Worm (Caenorhabditis elegans): ENCODE results near the gene Y43F8B.11.

The Y43F8B.11 gene

ce11 chrV:19430351-19430913, 40.1 kb upstream of the Y43F8B.11 start:
- TF ChIP-seq C38D4.7 (GFP tag; optimal IDR thresholded peaks at IDR 0.05) (peak; percentile 45), gmeb-2 (tag; optimal IDR thresholded peaks at IDR 0.05) (peak; percentile 23), pat-9 (tag; optimal IDR thresholded peaks at IDR 0.05) (no peak), hlh-30 (tag; optimal IDR thresholded peaks at IDR 0.05; ENCODE audit: insufficient read depth) (peak; percentile 7), C08G9.2 (tag; optimal IDR thresholded peaks at IDR 0.05) (peak; percentile 21)

- TF ChIP-seq ceh-9 (tag; optimal IDR thresholded peaks at IDR 0.05), result no peak
- no peak for TF ChIP-seq npax-4 (tag; optimal IDR thresholded peaks at IDR 0.05)
- no peak for TF ChIP-seq sdc-2 (tag; optimal IDR thresholded peaks at IDR 0.05)
These were observed 39.4 kb upstream of the Y43F8B.11 start, which contains the start of gene srw-85 for ce11 chrV:19431036-19431435. srw-85 (minus strand) TSS chrV:19431136.

- TF ChIP-seq ttx-3 (tag; optimal IDR thresholded peaks at IDR 0.05) (no peak), T23F11.4 (GFP tag; optimal IDR thresholded peaks at IDR 0.05) (no peak), nhr-232 (tag; optimal IDR thresholded peaks at IDR 0.05) (no peak), hlh-6 (tag; optimal IDR thresholded peaks at IDR 0.05) (no peak)
These were observed 38.5 kb upstream of the Y43F8B.11 start for ce11 chrV:19432030-19432429.

ce11 chrV:19432972-19433371, 37.5 kb upstream of the Y43F8B.11 start, which contains the start of gene C25F9.11:
C25F9.11 (minus strand) TSS chrV:19433072.
- TF ChIP-seq mec-3 (tag; optimal IDR thresholded peaks at IDR 0.05; ENCODE audit: borderline replicate concordance) (no peak), che-1 (tag; optimal IDR thresholded peaks at IDR 0.05) (no peak), K09A11.1 (tag; optimal IDR thresholded peaks at IDR 0.05; ENCODE audit: insufficient read depth) (no peak), ceh-24 (tag; optimal IDR thresholded peaks at IDR 0.05) (no peak), ceh-34 (tag; optimal IDR thresholded peaks at IDR 0.05) (no peak), ceh-18 (tag; optimal IDR thresholded peaks at IDR 0.05) (no peak), ceh-2 (tag; optimal IDR thresholded peaks at IDR 0.05) (no peak), tbx-2 (tag; optimal IDR thresholded peaks at IDR 0.05) (no peak), fkh-6 (tag; optimal IDR thresholded peaks at IDR 0.05) (no peak), ztf-16 (tag; optimal IDR thresholded peaks at IDR 0.05) (no peak), elt-4 (tag; optimal IDR thresholded peaks at IDR 0.05) (no peak)

- TF ChIP-seq rnt-1 (tag; optimal IDR thresholded peaks at IDR 0.05) (no peak), ama-1 (optimal IDR thresholded peaks at IDR 0.05) (no peak), sdc-2 (tag; optimal IDR thresholded peaks at IDR 0.05) (no peak), hlh-13 (GFP tag; optimal IDR thresholded peaks at IDR 0.05) (no peak), ceh-19 (GFP tag; optimal IDR thresholded peaks at IDR 0.05) (no peak)
These were observed 36.6 kb upstream of the Y43F8B.11 start, which contains the start of gene C25F9.16 for ce11 chrV:19433806-19434437. C25F9.16 (plus strand) TSS chrV:19434387.

ce11 chrV:19436307-19436706, 34.2 kb upstream of the Y43F8B.11 start, which contains the start of gene C25F9.14:
C25F9.14 (plus strand) TSS chrV:19436484.
- TF ChIP-seq ceh-22 (tag; optimal IDR thresholded peaks at IDR 0.05) (no peak), hlh-6 (tag; optimal IDR thresholded peaks at IDR 0.05) (no peak), unc-86 (tag; optimal IDR thresholded peaks at IDR 0.05) (no peak), tbx-7 (tag; optimal IDR thresholded peaks at IDR 0.05) (no peak), K02D7.2 (tag; optimal IDR thresholded peaks at IDR 0.05) (no peak), ztf-16 (tag; optimal IDR thresholded peaks at IDR 0.05) (no peak), pat-9 (tag; optimal IDR thresholded peaks at IDR 0.05) (no peak), unc-3 (GFP tag; conservative IDR thresholded peaks at IDR 0.05) (no peak), unc-3 (tag; optimal IDR thresholded peaks at IDR 0.05) (no peak)

Data from whole organism, late embryonic.